Worm (Caenorhabditis elegans) whole organism, midembryonic: ENCODE data around the gene K04G11.1.

ENCODE experiments used
- T22C8.4 ChIP-seq: fragments of 200-800 bp; sonication (Bioruptor generic); IDR thresholded peaks from 2 replicates; pipeline ENCODE4 v1.3.6; 2022; ENCODE audit warnings: missing genetic modification characterization, missing compliant biosample characterization
- cog-1 ChIP-seq: sonication (generic microtip); optimal IDR thresholded peaks from 2 replicates; lab custom pipeline; 2016; ENCODE audit warnings: missing genetic modification characterization, missing compliant biosample characterization
- flt-1 ChIP-seq: fragments of 200-800 bp; sonication (Bioruptor generic); IDR thresholded peaks from 2 replicates; pipeline ENCODE4 v1.3.6; 2022; ENCODE audit warnings: missing genetic modification characterization, missing compliant biosample characterization
- klf-2 ChIP-seq: fragments of 200-800 bp; sonication (Bioruptor generic); conservative IDR thresholded peaks from 2 replicates; pipeline ENCODE4 v1.3.6; 2022; ENCODE audit warnings: missing genetic modification reagents, missing genetic modification characterization, missing compliant biosample characterization
- med-1 ChIP-seq: sonication (generic microtip); optimal IDR thresholded peaks from 2 replicates; lab custom pipeline; 2017; ENCODE audit warnings: missing genetic modification characterization, mild to moderate bottlenecking, missing compliant biosample characterization, antibody characterized with exemption, missing genetic modification reagents; ENCODE audit not compliant: insufficient read depth
- ref-1 ChIP-seq: fragments of 200-800 bp; sonication (Bioruptor generic); conservative IDR thresholded peaks from 2 replicates; pipeline ENCODE4 v1.3.6; 2022; ENCODE audit warnings: missing genetic modification reagents, missing genetic modification characterization, missing compliant biosample characterization
- tab-1 ChIP-seq: fragments of 200-800 bp; sonication (Bioruptor generic); IDR thresholded peaks from 2 replicates; pipeline ENCODE4 v1.3.6; 2022; ENCODE audit warnings: missing genetic modification characterization, missing compliant biosample characterization
- ztf-23 ChIP-seq: fragments of 200-800 bp; sonication (Bioruptor generic); IDR thresholded peaks from 2 replicates; pipeline ENCODE4 v1.3.6; 2022; ENCODE audit warnings: missing genetic modification reagents, missing genetic modification characterization, missing compliant biosample characterization
- ztf-29 ChIP-seq: fragments of 200-800 bp; sonication (Bioruptor generic); IDR thresholded peaks from 2 replicates; pipeline ENCODE4 v1.3.6; 2022; ENCODE audit warnings: missing genetic modification reagents, missing genetic modification characterization, missing compliant biosample characterization

Gene K04G11.1

ce11 chrX:14312416-14312815, 22.9 kb upstream of the K04G11.1 start:
- TF ChIP-seq tab-1: 0 out of 2 replicates have a peak, but pooled peaks have one; percentile 64
- TF ChIP-seq cog-1 (tag; lab: Kevin White, UChicago): peak; percentile 79
- 0 out of 2 replicates have a peak, but pooled peaks have one; percentile 48 for TF ChIP-seq flt-1 (GFP tag; lab: Robert Waterston, UW)
- TF ChIP-seq ztf-23 (GFP tag; lab: Robert Waterston, UW): no peak
- TF ChIP-seq ref-1 (GFP tag; lab: Robert Waterston, UW): no peak
- no peak for TF ChIP-seq med-1
- peak; percentile 44; the same call in 1 of the 2 replicates for TF ChIP-seq ztf-29 (GFP tag; lab: Robert Waterston, UW)
- 0 out of 2 replicates have a peak, but pooled peaks have one; percentile 5 for TF ChIP-seq klf-2
- no peak for TF ChIP-seq T22C8.4 (GFP tag; lab: Robert Waterston, UW)

ce11 chrX:14313627-14314026, 21.7 kb upstream of the K04G11.1 start, which contains the start of gene prx-1:
TSS of gene prx-1 (plus strand) at chrX:14313927.
- no peak for TF ChIP-seq ztf-29 (GFP tag; lab: Robert Waterston, UW)
- TF ChIP-seq med-1: no peak
- no peak for TF ChIP-seq flt-1 (GFP tag; lab: Robert Waterston, UW)
- TF ChIP-seq T22C8.4 (GFP tag; lab: Robert Waterston, UW): no peak
- TF ChIP-seq klf-2: no peak
- TF ChIP-seq cog-1 (tag; lab: Kevin White, UChicago): no peak
- no peak for TF ChIP-seq ref-1 (GFP tag; lab: Robert Waterston, UW)
- TF ChIP-seq tab-1: no peak
- no peak for TF ChIP-seq ztf-23 (GFP tag; lab: Robert Waterston, UW)

ce11 chrX:14316132-14316531, 19.2 kb upstream of the K04G11.1 start:
- no peak for TF ChIP-seq flt-1 (GFP tag; lab: Robert Waterston, UW)

- TF ChIP-seq flt-1 (GFP tag; lab: Robert Waterston, UW): no peak
- no peak for TF ChIP-seq cog-1 (tag; lab: Kevin White, UChicago)
- no peak for TF ChIP-seq ztf-29 (GFP tag; lab: Robert Waterston, UW)
- no peak for TF ChIP-seq tab-1
- TF ChIP-seq T22C8.4 (GFP tag; lab: Robert Waterston, UW): no peak
- TF ChIP-seq klf-2: no peak
- TF ChIP-seq med-1: no peak
- TF ChIP-seq ref-1 (GFP tag; lab: Robert Waterston, UW): no peak
- TF ChIP-seq ztf-23 (GFP tag; lab: Robert Waterston, UW): no peak
Observed at ce11 chrX:14320298-14320697, 15.0 kb upstream of the K04G11.1 start, which contains the start of gene C11H1.9. TSS of gene C11H1.9 (minus strand) at chrX:14320398.

ce11 chrX:14322793-14323192, 12.5 kb upstream of the K04G11.1 start:
- TF ChIP-seq ztf-29 (GFP tag; lab: Robert Waterston, UW): no peak
- TF ChIP-seq klf-2: no peak
- TF ChIP-seq tab-1: no peak
- TF ChIP-seq flt-1 (GFP tag; lab: Robert Waterston, UW): no peak
- no peak for TF ChIP-seq med-1
- no peak for TF ChIP-seq T22C8.4 (GFP tag; lab: Robert Waterston, UW)
- no peak for TF ChIP-seq ztf-23 (GFP tag; lab: Robert Waterston, UW)
- TF ChIP-seq ref-1 (GFP tag; lab: Robert Waterston, UW): no peak
- TF ChIP-seq cog-1 (tag; lab: Kevin White, UChicago): no peak

- TF ChIP-seq klf-2 (no peak), med-1 (no peak), ztf-29 (GFP tag; lab: Robert Waterston, UW) (no peak), flt-1 (GFP tag; lab: Robert Waterston, UW) (no peak), ztf-23 (GFP tag; lab: Robert Waterston, UW) (no peak)
Observed at ce11 chrX:14324289-14324688, 11.0 kb upstream of the K04G11.1 start.

ce11 chrX:14326578-14326977, 8.7 kb upstream of the K04G11.1 start:
- TF ChIP-seq ref-1 (GFP tag; lab: Robert Waterston, UW) (no peak), flt-1 (GFP tag; lab: Robert Waterston, UW) (no peak), klf-2 (no peak), tab-1 (no peak), ztf-29 (GFP tag; lab: Robert Waterston, UW) (no peak), med-1 (no peak)

ce11 chrX:14327398-14327797, 7.9 kb upstream of the K04G11.1 start, which contains the start of gene C11H1.7:
TSS of gene C11H1.7 (plus strand) at chrX:14327409.
- TF ChIP-seq klf-2: no peak
- TF ChIP-seq ztf-29 (GFP tag; lab: Robert Waterston, UW): no peak
- TF ChIP-seq tab-1: no peak
- TF ChIP-seq flt-1 (GFP tag; lab: Robert Waterston, UW): no peak
- no peak for TF ChIP-seq med-1
- TF ChIP-seq cog-1 (tag; lab: Kevin White, UChicago): no peak
- no peak for TF ChIP-seq T22C8.4 (GFP tag; lab: Robert Waterston, UW)
- no peak for TF ChIP-seq ztf-23 (GFP tag; lab: Robert Waterston, UW)
- no peak for TF ChIP-seq ref-1 (GFP tag; lab: Robert Waterston, UW)

ce11 chrX:14329348-14329747, 6.0 kb upstream of the K04G11.1 start:
- TF ChIP-seq ztf-23 (GFP tag; lab: Robert Waterston, UW): no peak
- TF ChIP-seq tab-1: no peak

ce11 chrX:14334151-14334550, 1.2 kb upstream of the K04G11.1 start:
- TF ChIP-seq flt-1 (GFP tag; lab: Robert Waterston, UW) (no peak), klf-2 (no peak), tab-1 (no peak), ref-1 (GFP tag; lab: Robert Waterston, UW) (no peak), med-1 (no peak), T22C8.4 (GFP tag; lab: Robert Waterston, UW) (no peak), ztf-29 (GFP tag; lab: Robert Waterston, UW) (no peak), ztf-23 (GFP tag; lab: Robert Waterston, UW) (no peak), cog-1 (tag; lab: Kevin White, UChicago) (no peak)

ce11 chrX:14335621-14336020, 301 bp downstream of the K04G11.1 start:
- TF ChIP-seq klf-2 (no peak), ztf-23 (GFP tag; lab: Robert Waterston, UW) (no peak), med-1 (no peak), tab-1 (no peak), ztf-29 (GFP tag; lab: Robert Waterston, UW) (no peak), T22C8.4 (GFP tag; lab: Robert Waterston, UW) (no peak), ref-1 (GFP tag; lab: Robert Waterston, UW) (no peak), flt-1 (GFP tag; lab: Robert Waterston, UW) (no peak)
